Fruit fly (Drosophila melanogaster): ENCODE measurements around the gene loh.

loh gene

DNA sequence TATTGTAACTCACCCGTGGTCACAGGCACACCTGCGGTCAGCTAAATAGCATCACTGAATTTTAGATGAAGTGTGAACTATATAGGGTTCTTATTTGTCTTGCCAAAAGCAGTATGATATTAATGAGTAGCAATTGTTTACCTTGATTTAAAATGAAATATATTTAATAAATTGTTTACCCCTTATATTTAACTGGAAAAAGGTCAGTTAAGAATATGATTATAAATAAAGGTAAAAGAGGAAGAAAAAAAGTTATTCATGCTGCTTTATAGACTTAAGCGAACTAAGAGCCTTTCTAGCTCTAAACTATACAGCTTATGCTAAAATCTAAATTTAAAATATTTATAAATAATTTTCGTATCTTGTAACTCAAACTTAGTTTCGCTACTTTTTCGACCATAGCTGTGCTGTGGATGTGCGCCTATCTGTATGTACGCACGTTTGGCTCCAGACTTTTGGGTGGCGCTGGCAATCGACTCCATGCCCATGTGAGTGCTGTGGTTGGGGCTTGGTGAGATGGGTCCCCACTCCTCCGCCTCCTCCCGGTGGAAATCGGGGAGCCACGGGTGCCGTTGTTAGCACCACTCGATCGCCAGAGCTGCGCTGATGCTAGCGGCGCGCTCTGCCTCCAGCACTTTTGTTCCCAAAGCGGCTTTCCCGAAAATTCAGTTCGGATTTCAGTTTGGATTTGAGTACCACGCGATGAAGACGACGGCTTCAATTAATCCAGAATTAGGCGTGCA, at the start of gene loh (continued):
- peak; percentile 25; the same call in 1 of the 2 replicates for TF ChIP-seq esg (GFP tag; conservative IDR thresholded peaks at IDR 0.05)
- TF ChIP-seq Fer1 (GFP tag; optimal IDR thresholded peaks at IDR 0.05): peak; percentile 51
- no peak for TF ChIP-seq mld (GFP tag; IDR thresholded peaks at IDR 0.05; ENCODE audit: partially characterized antibody)
- TF ChIP-seq z (GFP tag; IDR thresholded peaks at IDR 0.05): 0 out of 3 replicates have a peak, but pooled peaks have one; percentile 12
- no peak for TF ChIP-seq CG3995 (GFP tag; optimal IDR thresholded peaks at IDR 0.05)
- peak; percentile 23 for TF ChIP-seq CG6765 (GFP tag; optimal IDR thresholded peaks at IDR 0.05)
- no peak for TF ChIP-seq nerfin-2 (GFP tag; IDR thresholded peaks at IDR 0.05; ENCODE audit: partially characterized antibody)
- no peak for TF ChIP-seq CG13894 (tag; optimal IDR thresholded peaks at IDR 0.05)
- TF ChIP-seq CG3281 (GFP tag; optimal IDR thresholded peaks at IDR 0.05): peak; percentile 50
- TF ChIP-seq Hr3 (GFP tag; optimal IDR thresholded peaks at IDR 0.05): peak; percentile 53
- TF ChIP-seq D (optimal IDR thresholded peaks at IDR 0.05): no peak
- peak; percentile 74 for TF ChIP-seq D (GFP tag; optimal IDR thresholded peaks at IDR 0.05)
- no peak; the same call in 1 of the 2 replicates for TF ChIP-seq Rfx (GFP tag; IDR thresholded peaks at IDR 0.05)
- peak; percentile 77 for TF ChIP-seq CG2712 (tag; optimal IDR thresholded peaks at IDR 0.05)
- TF ChIP-seq CG7745 (tag; optimal IDR thresholded peaks at IDR 0.05): no peak
- TF ChIP-seq crol (GFP tag; IDR thresholded peaks at IDR 0.05): peak; percentile 77; the same call in 1 of the 2 replicates
- TF ChIP-seq gt (GFP tag; IDR thresholded peaks at IDR 0.05): no peak
- TF ChIP-seq CG17359 (tag; optimal IDR thresholded peaks at IDR 0.05): peak; percentile 52
- TF ChIP-seq CG18262 (tag; optimal IDR thresholded peaks at IDR 0.05): peak; percentile 85
- TF ChIP-seq CG17829 (tag; optimal IDR thresholded peaks at IDR 0.05): peak; percentile 65
- TF ChIP-seq ci (GFP tag; IDR thresholded peaks at IDR 0.05): peak; percentile 65; the same call in 2 of the 3 replicates
- TF ChIP-seq stc (GFP tag; IDR thresholded peaks at IDR 0.05): 0 out of 2 replicates have a peak, but pooled peaks have one; percentile 39
- TF ChIP-seq croc (GFP tag; conservative IDR thresholded peaks at IDR 0.05): peak; percentile 33; the same call in 2 of the 3 replicates
- TF ChIP-seq CG14710 (tag; optimal IDR thresholded peaks at IDR 0.05): peak; percentile 75
- no peak for TF ChIP-seq fd102C (GFP tag; optimal IDR thresholded peaks at IDR 0.05)
- TF ChIP-seq CG10274 (GFP tag; optimal IDR thresholded peaks at IDR 0.05): no peak
- TF ChIP-seq Six4 (GFP tag; optimal IDR thresholded peaks at IDR 0.05): peak; percentile 56
- TF ChIP-seq zf30C (GFP tag; optimal IDR thresholded peaks at IDR 0.05): no peak
- TF ChIP-seq CG12219 (GFP tag; optimal IDR thresholded peaks at IDR 0.05): peak; percentile 6
- TF ChIP-seq so (GFP tag; IDR thresholded peaks at IDR 0.05): no peak; the same call in 2 of the 3 replicates
- TF ChIP-seq CG1602 (GFP tag; optimal IDR thresholded peaks at IDR 0.05): peak; percentile 61
- peak; percentile 12 for TF ChIP-seq CG15514 (GFP tag; optimal IDR thresholded peaks at IDR 0.05)
- TF ChIP-seq CG1529 (GFP tag; optimal IDR thresholded peaks at IDR 0.05): peak; percentile 18
- TF ChIP-seq CG4820 (GFP tag; optimal IDR thresholded peaks at IDR 0.05): peak; percentile 52
- peak; percentile 43 for TF ChIP-seq CG18476 (GFP tag; optimal IDR thresholded peaks at IDR 0.05)
- TF ChIP-seq NfI (GFP tag; optimal IDR thresholded peaks at IDR 0.05): peak; percentile 1
- TF ChIP-seq ewg (GFP tag; optimal IDR thresholded peaks at IDR 0.05): peak; percentile 50
- no peak for TF ChIP-seq Ada2b (GFP tag; IDR thresholded peaks at IDR 0.05)
- TF ChIP-seq CG6791 (GFP tag; IDR thresholded peaks at IDR 0.05; ENCODE audit: partially characterized antibody): no peak
- TF ChIP-seq CG10979 (tag; optimal IDR thresholded peaks at IDR 0.05): peak; percentile 76
- TF ChIP-seq CG10543 (GFP tag; optimal IDR thresholded peaks at IDR 0.05): peak; percentile 64
- no peak for TF ChIP-seq da (GFP tag; optimal IDR thresholded peaks at IDR 0.05)
- no peak for TF ChIP-seq CG13287 (GFP tag; IDR thresholded peaks at IDR 0.05; ENCODE audit: partially characterized antibody)
- 0 out of 2 replicates have a peak, but pooled peaks have one; percentile 15 for TF ChIP-seq ro (GFP tag; IDR thresholded peaks at IDR 0.05)
- TF ChIP-seq trh (GFP tag; optimal IDR thresholded peaks at IDR 0.05): peak; percentile 7
- peak; percentile 64 for TF ChIP-seq CG4424 (GFP tag; optimal IDR thresholded peaks at IDR 0.05)
- TF ChIP-seq CG10565 (GFP tag; optimal IDR thresholded peaks at IDR 0.05): no peak
- TF ChIP-seq CG8359 (GFP tag; optimal IDR thresholded peaks at IDR 0.05; ENCODE audit: borderline replicate concordance): peak; percentile 49
